Worm (Caenorhabditis elegans): Measurements from ENCODE around the gene K01G5.8.
A peak's percentile ranks its signal among the peaks of the same experiment; 100 is the strongest.

Gene K01G5.8

DNA sequence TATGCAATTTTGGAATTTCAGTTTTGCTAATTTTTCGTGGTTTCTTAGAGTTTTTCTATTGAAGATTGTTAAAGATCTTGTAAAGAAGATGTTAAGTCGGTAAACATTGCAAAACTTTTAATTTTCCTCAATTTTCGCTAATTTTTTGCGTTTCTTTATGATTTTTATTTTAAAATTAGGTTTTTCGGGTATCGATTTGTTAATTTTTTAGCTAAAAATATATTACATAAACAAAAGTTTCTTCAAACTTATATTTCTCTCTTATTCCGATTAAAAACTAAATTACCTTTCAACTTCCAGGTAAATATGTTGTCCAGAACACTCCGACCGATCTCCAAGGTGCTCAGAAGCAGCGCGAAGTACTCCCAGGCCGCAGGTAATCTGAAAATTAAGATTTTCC lies 33.1 kb downstream of the K01G5.8 start, which contains the start of gene mrpl-12:
Gene mrpl-12, plus strand, starts transcription at position 301 of the 400 bp plus-strand sequence.
- no peak for TF ChIP-seq nhr-28 (tag; optimal IDR thresholded peaks at IDR 0.05)
- TF ChIP-seq snpc-4 (tag; optimal IDR thresholded peaks at IDR 0.05): no peak
- no peak for TF ChIP-seq lin-13 (tag; optimal IDR thresholded peaks at IDR 0.05)
- TF ChIP-seq elt-1 (tag; optimal IDR thresholded peaks at IDR 0.05; ENCODE audit: borderline replicate concordance, insufficient read depth): no peak
- no peak for TF ChIP-seq flh-1 (GFP tag; optimal IDR thresholded peaks at IDR 0.05)
- TF ChIP-seq ceh-43 (GFP tag; optimal IDR thresholded peaks at IDR 0.05): no peak
- no peak for TF ChIP-seq cnd-1 (tag; optimal IDR thresholded peaks at IDR 0.05)

- TF ChIP-seq elt-1 (tag; optimal IDR thresholded peaks at IDR 0.05; ENCODE audit: borderline replicate concordance, insufficient read depth) (no peak), cnd-1 (tag; optimal IDR thresholded peaks at IDR 0.05) (peak; percentile 29), tbx-8 (GFP tag; optimal IDR thresholded peaks at IDR 0.05) (peak; percentile 30), drap-1 (GFP tag; optimal IDR thresholded peaks at IDR 0.05) (peak; percentile 9), sem-2 (GFP tag; optimal IDR thresholded peaks at IDR 0.05) (no peak), lsy-2 (tag; optimal IDR thresholded peaks at IDR 0.05) (peak; percentile 80), ceh-83 (GFP tag; optimal IDR thresholded peaks at IDR 0.05) (no peak), snpc-4 (tag; optimal IDR thresholded peaks at IDR 0.05) (no peak), unc-120 (tag; optimal IDR thresholded peaks at IDR 0.05; ENCODE audit: poor library complexity, severe bottlenecking) (peak; percentile 34), zip-8 (tag; optimal IDR thresholded peaks at IDR 0.05) (no peak), sptf-1 (tag; optimal IDR thresholded peaks at IDR 0.05) (peak; percentile 83), nhr-76 (tag; optimal IDR thresholded peaks at IDR 0.05) (no peak), blmp-1 (tag; optimal IDR thresholded peaks at IDR 0.05) (no peak), bed-3 (GFP tag; optimal IDR thresholded peaks at IDR 0.05) (peak; percentile 7), flh-1 (GFP tag; optimal IDR thresholded peaks at IDR 0.05) (no peak), lin-32 (GFP tag; optimal IDR thresholded peaks at IDR 0.05) (peak; percentile 12), hlh-1 (tag; optimal IDR thresholded peaks at IDR 0.05) (peak; percentile 31), M03D4.4 (tag; optimal IDR thresholded peaks at IDR 0.05) (peak; percentile 64), ceh-39 (tag; optimal IDR thresholded peaks at IDR 0.05) (peak; percentile 36), unc-62 (GFP tag; optimal IDR thresholded peaks at IDR 0.05) (no peak), lin-13 (tag; optimal IDR thresholded peaks at IDR 0.05) (peak; percentile 86), ztf-11 (tag; optimal IDR thresholded peaks at IDR 0.05) (peak; percentile 8), elt-3 (tag; optimal IDR thresholded peaks at IDR 0.05) (no peak), ceh-43 (GFP tag; optimal IDR thresholded peaks at IDR 0.05) (peak; percentile 1), ham-2 (GFP tag; optimal IDR thresholded peaks at IDR 0.05) (no peak), ces-1 (GFP tag; optimal IDR thresholded peaks at IDR 0.05) (peak; percentile 89), nhr-237 (tag; optimal IDR thresholded peaks at IDR 0.05) (peak; percentile 55), mep-1 (tag; optimal IDR thresholded peaks at IDR 0.05) (peak; percentile 44), mab-5 (tag; optimal IDR thresholded peaks at IDR 0.05) (no peak), mls-2 (tag; optimal IDR thresholded peaks at IDR 0.05) (peak; percentile 64), unc-39 (tag; optimal IDR thresholded peaks at IDR 0.05) (peak; percentile 6), nhr-28 (tag; optimal IDR thresholded peaks at IDR 0.05) (no peak), pha-4 (tag; optimal IDR thresholded peaks at IDR 0.05) (peak; percentile 67)
Observed at ce11 chrIII:10706972-10707438, 33.6 kb downstream of the K01G5.8 start, which contains the start of the genes Y39A1A.21 and Y39A1A.22. Y39A1A.21 (minus strand) TSS chrIII:10707022. Y39A1A.22 (minus strand) TSS chrIII:10707028.

DNA sequence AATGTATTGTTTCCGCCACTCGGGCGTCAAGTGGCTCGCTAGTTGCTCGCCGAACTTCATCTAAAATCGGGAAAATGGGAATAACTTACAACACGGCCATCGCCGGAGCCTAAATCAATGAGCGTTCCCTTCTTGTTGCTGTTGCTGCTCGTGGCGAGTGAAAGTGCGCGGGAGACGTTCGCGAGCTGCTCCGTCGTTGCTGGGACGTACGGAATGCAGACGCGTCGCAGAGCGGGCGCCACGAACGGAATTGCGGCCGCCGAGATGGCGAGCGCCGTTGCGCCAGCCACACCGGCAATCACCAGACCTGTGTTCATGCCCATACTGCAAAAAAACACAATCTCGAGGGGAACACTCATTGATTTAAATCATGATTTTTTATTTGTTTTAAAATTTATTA lies 34.1 kb downstream of the K01G5.8 start:
- TF ChIP-seq unc-62 (GFP tag; optimal IDR thresholded peaks at IDR 0.05) (no peak), tbx-8 (GFP tag; optimal IDR thresholded peaks at IDR 0.05) (no peak), unc-120 (tag; optimal IDR thresholded peaks at IDR 0.05; ENCODE audit: poor library complexity, severe bottlenecking) (no peak)

ce11 chrIII:10704499-10704898 lies 36.1 kb downstream of the K01G5.8 start:
- TF ChIP-seq tbx-8 (GFP tag; optimal IDR thresholded peaks at IDR 0.05) (no peak), sptf-1 (tag; optimal IDR thresholded peaks at IDR 0.05) (no peak), mls-2 (tag; optimal IDR thresholded peaks at IDR 0.05) (no peak), elt-3 (tag; optimal IDR thresholded peaks at IDR 0.05) (no peak), nhr-76 (tag; optimal IDR thresholded peaks at IDR 0.05) (no peak), ceh-43 (GFP tag; optimal IDR thresholded peaks at IDR 0.05) (no peak)

Data from whole organism, mixed stage, embryonic.